Worm (Caenorhabditis elegans) whole organism, late embryonic: ENCODE results near the gene F28A10.8.

Experiments used
- ama-1 ChIP-seq: fragments of 150-350 bp; optimal IDR thresholded peaks from 2 replicates; lab custom pipeline; 2014
- ceh-2 ChIP-seq: sonication (generic microtip); optimal IDR thresholded peaks from 2 replicates; lab custom pipeline; 2016; ENCODE audit warnings: missing genotype, missing genetic modification characterization, missing compliant biosample characterization
- ceh-48 ChIP-seq: sonication (generic microtip); optimal IDR thresholded peaks from 2 replicates; lab custom pipeline; 2016; ENCODE audit warnings: missing genetic modification characterization, inconsistent platforms, missing compliant biosample characterization
- hlh-15 ChIP-seq: sonication (generic microtip); optimal IDR thresholded peaks from 2 replicates; lab custom pipeline; 2016; ENCODE audit warnings: missing genetic modification characterization, missing compliant biosample characterization
- pat-9 ChIP-seq: fragments of 200-800 bp; sonication (Bioruptor generic); optimal IDR thresholded peaks from 2 replicates; lab custom pipeline; 2018; ENCODE audit warnings: mild to moderate bottlenecking, missing genetic modification characterization, moderate library complexity, missing compliant biosample characterization
- sdc-2 ChIP-seq: sonication (generic microtip); optimal IDR thresholded peaks from 2 replicates; lab custom pipeline; 2016; ENCODE audit warnings: missing genotype, missing genetic modification characterization, missing compliant biosample characterization
- ztf-16 ChIP-seq: sonication (generic microtip); optimal IDR thresholded peaks from 2 replicates; lab custom pipeline; 2017; ENCODE audit warnings: missing genetic modification characterization, missing compliant biosample characterization

- no peak for TF ChIP-seq ceh-2
- TF ChIP-seq ceh-48 (tag; lab: Kevin White, UChicago), result no peak
- no peak for TF ChIP-seq hlh-15 (tag; lab: Kevin White, UChicago)
- TF ChIP-seq ama-1 (lab: Kevin White, UChicago), result no peak
- TF ChIP-seq pat-9 (tag; lab: Kevin White, UChicago), result no peak
- TF ChIP-seq sdc-2, result no peak
- no peak for TF ChIP-seq ztf-16 (tag; lab: Kevin White, UChicago)
These were observed 23.2 kb upstream of the F28A10.8 start, which contains the start of gene Y46B2A.4 for ce11 chrII:861564-861963.
